Fruit fly (Drosophila melanogaster) whole organism, embryonic: ENCODE data around the gene CG5665.

ENCODE experiments used
- Blimp-1 ChIP-seq: fragments of 200-800 bp; sonication (Bioruptor generic); optimal IDR thresholded peaks from 3 replicates; lab custom pipeline; 2018; ENCODE audit warnings: missing biosample characterization, missing genetic modification characterization, mild to moderate bottlenecking, moderate library complexity, missing genetic modification reagents
- Bteb2 ChIP-seq: fragments of 200-800 bp; sonication (Bioruptor generic); optimal IDR thresholded peaks from 2 replicates; lab custom pipeline; 2016; ENCODE audit warnings: missing biosample characterization, missing genetic modification characterization
- CG10959 ChIP-seq: fragments of 200-800 bp; sonication (Bioruptor generic); IDR thresholded peaks from 2 replicates; pipeline ENCODE4 v1.3.6; 2022; ENCODE audit warnings: missing biosample characterization, missing genetic modification characterization
- CG11456 ChIP-seq: fragments of 200-800 bp; sonication (Bioruptor generic); IDR thresholded peaks from 3 replicates; pipeline ENCODE4 v1.3.6; 2022; ENCODE audit warnings: missing biosample characterization, missing genetic modification characterization
- CG11560 ChIP-seq: fragments of 200-800 bp; sonication (Bioruptor generic); IDR thresholded peaks from 3 replicates; pipeline ENCODE4 v1.3.6; 2022; ENCODE audit warnings: missing biosample characterization, missing genetic modification characterization
- CG11695 ChIP-seq: fragments of 200-800 bp; sonication (Bioruptor generic); IDR thresholded peaks from 3 replicates; pipeline ENCODE4 v1.3.6; 2022; ENCODE audit warnings: missing biosample characterization, missing genetic modification characterization
- CG13624 ChIP-seq: fragments of 200-800 bp; sonication (Bioruptor generic); optimal IDR thresholded peaks from 2 replicates; lab custom pipeline; 2016; ENCODE audit warnings: missing biosample characterization, missing genetic modification characterization
- CG13775 ChIP-seq: fragments of 200-800 bp; sonication (Bioruptor generic); optimal IDR thresholded peaks from 3 replicates; lab custom pipeline; 2017; ENCODE audit warnings: missing biosample characterization, mild to moderate bottlenecking, missing genetic modification characterization
- CG15269 ChIP-seq: fragments of 200-800 bp; sonication (Bioruptor generic); optimal IDR thresholded peaks from 2 replicates; lab custom pipeline; 2018; ENCODE audit warnings: missing biosample characterization, mild to moderate bottlenecking, missing genetic modification characterization, moderate library complexity
- CG18262 ChIP-seq: fragments of 200-800 bp; optimal IDR thresholded peaks from 3 replicates; lab custom pipeline; 2019; ENCODE audit warnings: missing biosample characterization, mild to moderate bottlenecking, missing genetic modification characterization, moderate library complexity
- CG2120 ChIP-seq: fragments of 200-800 bp; sonication (Bioruptor generic); optimal IDR thresholded peaks from 3 replicates; lab custom pipeline; 2016; ENCODE audit warnings: missing biosample characterization, missing genetic modification characterization
- CG31365 ChIP-seq: fragments of 200-800 bp; sonication (Bioruptor generic); optimal IDR thresholded peaks from 2 replicates; lab custom pipeline; 2018; ENCODE audit warnings: missing biosample characterization, mild to moderate bottlenecking, missing genetic modification characterization
- CG4360 ChIP-seq: fragments of 200-800 bp; sonication (Bioruptor generic); IDR thresholded peaks from 2 replicates; pipeline ENCODE4 v1.3.6; 2022; ENCODE audit warnings: missing biosample characterization, missing genetic modification characterization
- CG43689 ChIP-seq: fragments of 200-800 bp; sonication (Bioruptor generic); IDR thresholded peaks from 2 replicates; pipeline ENCODE4 v1.3.6; 2022; ENCODE audit warnings: missing biosample characterization, missing genetic modification characterization
- CG4617 ChIP-seq: fragments of 200-800 bp; sonication (Bioruptor generic); optimal IDR thresholded peaks from 3 replicates; lab custom pipeline; 2016; ENCODE audit warnings: missing biosample characterization, missing genetic modification characterization, borderline replicate concordance
- CG5245 ChIP-seq: fragments of 200-800 bp; sonication (Bioruptor generic); optimal IDR thresholded peaks from 3 replicates; lab custom pipeline; 2016; ENCODE audit warnings: missing biosample characterization, missing genetic modification characterization
- CG6689 ChIP-seq: fragments of 200-800 bp; sonication (Bioruptor generic); IDR thresholded peaks from 2 replicates; pipeline ENCODE4 v1.3.6; 2022; ENCODE audit warnings: missing biosample characterization, missing genetic modification characterization
- CG6765 ChIP-seq: fragments of 200-800 bp; sonication (Bioruptor generic); optimal IDR thresholded peaks from 3 replicates; lab custom pipeline; 2017; ENCODE audit warnings: missing biosample characterization, mild to moderate bottlenecking, missing genetic modification characterization
- CG7357 ChIP-seq: fragments of 200-800 bp; sonication (Bioruptor generic); IDR thresholded peaks from 3 replicates; pipeline ENCODE4 v1.3.6; 2022; ENCODE audit warnings: missing biosample characterization, missing genetic modification characterization
- CG8089 ChIP-seq: fragments of 200-800 bp; sonication (Bioruptor generic); optimal IDR thresholded peaks from 3 replicates; lab custom pipeline; 2016; ENCODE audit warnings: missing biosample characterization, missing genetic modification characterization
- CG8359 ChIP-seq: fragments of 200-800 bp; sonication (Bioruptor generic); optimal IDR thresholded peaks from 2 replicates; lab custom pipeline; 2017; ENCODE audit warnings: missing biosample characterization, mild to moderate bottlenecking, missing genetic modification characterization, borderline replicate concordance
- CG8388 ChIP-seq: fragments of 200-800 bp; sonication (Bioruptor generic); optimal IDR thresholded peaks from 2 replicates; lab custom pipeline; 2019; ENCODE audit warnings: missing biosample characterization, mild to moderate bottlenecking, missing genetic modification characterization, moderate library complexity
- CG8924 ChIP-seq: fragments of 200-800 bp; optimal IDR thresholded peaks from 3 replicates; lab custom pipeline; 2019; ENCODE audit warnings: missing biosample characterization, mild to moderate bottlenecking, missing genetic modification characterization, moderate library complexity
- CG9797 ChIP-seq: fragments of 200-800 bp; sonication (Bioruptor generic); optimal IDR thresholded peaks from 3 replicates; lab custom pipeline; 2018; ENCODE audit warnings: missing biosample characterization, mild to moderate bottlenecking, missing genetic modification characterization
- ERR ChIP-seq: fragments of 200-800 bp; sonication (Bioruptor generic); optimal IDR thresholded peaks from 2 replicates; lab custom pipeline; 2016; ENCODE audit warnings: missing biosample characterization, missing genetic modification characterization
- H2.0 ChIP-seq: fragments of 200-800 bp; sonication (Bioruptor generic); IDR thresholded peaks from 2 replicates; pipeline ENCODE4 v1.3.6; 2022; ENCODE audit warnings: missing biosample characterization, missing genetic modification characterization
- HLH3B ChIP-seq: fragments of 200-800 bp; sonication (Bioruptor generic); IDR thresholded peaks from 2 replicates; pipeline ENCODE4 v1.3.6; 2022; ENCODE audit warnings: missing biosample characterization, missing genetic modification characterization
- HmgD ChIP-seq: fragments of 200-800 bp; sonication (Bioruptor generic); optimal IDR thresholded peaks from 3 replicates; lab custom pipeline; 2016; ENCODE audit warnings: missing biosample characterization, missing genetic modification characterization
- Nf-YA ChIP-seq: fragments of 200-800 bp; sonication (Bioruptor generic); IDR thresholded peaks from 2 replicates; pipeline ENCODE4 v1.3.6; 2022; ENCODE audit warnings: missing biosample characterization, missing genetic modification characterization
- Poxn ChIP-seq: fragments of 200-800 bp; sonication (Bioruptor generic); IDR thresholded peaks from 2 replicates; pipeline ENCODE4 v1.3.6; 2022; ENCODE audit warnings: missing biosample characterization, missing genetic modification characterization
- Rx ChIP-seq: fragments of 200-800 bp; sonication (Bioruptor generic); IDR thresholded peaks from 2 replicates; pipeline ENCODE4 v1.3.6; 2022; ENCODE audit warnings: missing biosample characterization, missing genetic modification characterization
- Sin3A ChIP-seq: fragments of >200 bp; optimal IDR thresholded peaks from 2 replicates; lab custom pipeline; 2018
- Six4 ChIP-seq: fragments of 200-800 bp; sonication (Bioruptor generic); optimal IDR thresholded peaks from 2 replicates; lab custom pipeline; 2016; ENCODE audit warnings: missing biosample characterization, missing genetic modification characterization
- Sox102F ChIP-seq: fragments of 200-800 bp; sonication (Bioruptor generic); optimal IDR thresholded peaks from 2 replicates; lab custom pipeline; 2018; ENCODE audit warnings: missing biosample characterization, mild to moderate bottlenecking, missing genetic modification characterization, moderate library complexity
- TFAM ChIP-seq: fragments of 200-800 bp; sonication (Bioruptor generic); optimal IDR thresholded peaks from 2 replicates; lab custom pipeline; 2017; ENCODE audit warnings: missing biosample characterization, missing genetic modification characterization, inconsistent platforms
- abd-A ChIP-seq: fragments of 200-800 bp; sonication (Bioruptor generic); optimal IDR thresholded peaks from 3 replicates; lab custom pipeline; 2019; ENCODE audit warnings: missing biosample characterization, mild to moderate bottlenecking, missing genetic modification characterization, moderate library complexity
- bbx ChIP-seq: fragments of 200-800 bp; sonication (Bioruptor generic); IDR thresholded peaks from 2 replicates; pipeline ENCODE4 v1.3.6; 2022; ENCODE audit warnings: missing biosample characterization, missing genetic modification characterization; ENCODE audit not compliant: partially characterized antibody
- bcd ChIP-seq: fragments of 200-800 bp; sonication (Bioruptor generic); optimal IDR thresholded peaks from 2 replicates; lab custom pipeline; 2017; ENCODE audit warnings: missing biosample characterization, mild to moderate bottlenecking, missing genetic modification characterization
- chif ChIP-seq, 2 experiments: fragments of 200-800 bp; sonication (Bioruptor generic); optimal IDR thresholded peaks; 3 replicates each; lab custom pipeline; 2016; ENCODE audit warnings: missing biosample characterization in 2 of 2, missing genetic modification characterization in 2 of 2
- dati ChIP-seq: fragments of 200-800 bp; sonication (Bioruptor generic); IDR thresholded peaks from 2 replicates; pipeline ENCODE4 v1.3.6; 2022; ENCODE audit warnings: missing biosample characterization, missing genetic modification characterization
- esg ChIP-seq: fragments of 200-800 bp; sonication (Bioruptor generic); conservative IDR thresholded peaks from 2 replicates; pipeline ENCODE4 v1.3.6; 2022; ENCODE audit warnings: missing biosample characterization, missing genetic modification characterization
- gsb-n ChIP-seq: fragments of 200-800 bp; sonication (Bioruptor generic); optimal IDR thresholded peaks from 3 replicates; lab custom pipeline; 2018; ENCODE audit warnings: missing biosample characterization, mild to moderate bottlenecking, missing genetic modification characterization
- h ChIP-seq: fragments of >200 bp; optimal IDR thresholded peaks from 2 replicates; lab custom pipeline; 2017
- kay ChIP-seq: fragments of 200-800 bp; sonication (Bioruptor generic); optimal IDR thresholded peaks from 2 replicates; lab custom pipeline; 2016; ENCODE audit warnings: missing biosample characterization, missing genetic modification characterization
- lbe ChIP-seq: fragments of 200-800 bp; sonication (Bioruptor generic); optimal IDR thresholded peaks from 2 replicates; lab custom pipeline; 2016; ENCODE audit warnings: missing biosample characterization, mild to moderate bottlenecking, missing genetic modification characterization
- lmd ChIP-seq: fragments of 200-800 bp; sonication (Bioruptor generic); IDR thresholded peaks from 2 replicates; pipeline ENCODE4 v1.3.6; 2022; ENCODE audit warnings: missing biosample characterization, missing genetic modification characterization
- peb ChIP-seq: fragments of 200-800 bp; sonication (Bioruptor generic); IDR thresholded peaks from 2 replicates; pipeline ENCODE4 v1.3.6; 2022; ENCODE audit warnings: missing biosample characterization, missing genetic modification characterization
- slou ChIP-seq: fragments of 200-800 bp; sonication (Bioruptor generic); optimal IDR thresholded peaks from 3 replicates; lab custom pipeline; 2016; ENCODE audit warnings: missing biosample characterization, missing genetic modification characterization
- tio ChIP-seq: fragments of 200-800 bp; sonication (Bioruptor generic); optimal IDR thresholded peaks from 2 replicates; lab custom pipeline; 2017; ENCODE audit warnings: missing biosample characterization, missing genetic modification characterization, inconsistent platforms
- twi ChIP-seq: fragments of 200-800 bp; optimal IDR thresholded peaks from 2 replicates; lab custom pipeline; 2019; ENCODE audit warnings: missing biosample characterization, mild to moderate bottlenecking, missing genetic modification characterization, moderate library complexity
- wdn ChIP-seq: fragments of 200-800 bp; sonication (Bioruptor generic); IDR thresholded peaks from 2 replicates; pipeline ENCODE4 v1.3.6; 2022; ENCODE audit warnings: missing biosample characterization, missing genetic modification characterization

CG5665 gene

dm6 chr3L:20375878-20376563, 17.7 kb downstream of the CG5665 start, which contains the start of the genes Ide and RhoBTB (continued):
- TF ChIP-seq CG31365 (tag; lab: Kevin White, UChicago): peak; percentile 3
- peak; percentile 67 for TF ChIP-seq CG6689 (GFP tag; lab: Robert Waterston, UW)
- no peak for TF ChIP-seq CG18262
- peak; percentile 84 for TF ChIP-seq CG13775 (GFP tag; lab: Kevin White, UChicago)
- peak; percentile 81 for TF ChIP-seq twi (tag; lab: Kevin White, UChicago)
- TF ChIP-seq slou (GFP tag; lab: Kevin White, UChicago): peak; percentile 70
- no peak for TF ChIP-seq Blimp-1 (GFP tag; lab: Kevin White, UChicago)
- 0 out of 2 replicates have a peak, but pooled peaks have one; percentile 41 for TF ChIP-seq H2.0 (GFP tag; lab: Robert Waterston, UW)
- TF ChIP-seq chif (GFP tag; optimal IDR thresholded peaks at IDR 0.05; lab: Kevin White, UChicago): peak; percentile 77 to 79
- TF ChIP-seq CG10959: no peak
- peak; percentile 72 for TF ChIP-seq HmgD
- TF ChIP-seq CG11695 (GFP tag; lab: Robert Waterston, UW): no peak
- no peak for TF ChIP-seq tio (GFP tag; lab: Kevin White, UChicago)
- no peak for TF ChIP-seq bbx (GFP tag; lab: Robert Waterston, UW)
- no peak for TF ChIP-seq CG43689 (GFP tag; lab: Robert Waterston, UW)
- no peak for TF ChIP-seq peb
- TF ChIP-seq dati: no peak
- TF ChIP-seq bcd (GFP tag; lab: Kevin White, UChicago): peak; percentile 82
- peak; percentile 76 for TF ChIP-seq CG8924 (tag; lab: Kevin White, UChicago)
- peak; percentile 54 for TF ChIP-seq CG4617 (GFP tag; lab: Kevin White, UChicago)
- peak; percentile 77 for TF ChIP-seq CG8089 (GFP tag; lab: Kevin White, UChicago)
- TF ChIP-seq CG4360: no peak
- TF ChIP-seq CG8388 (GFP tag; lab: Kevin White, UChicago): peak; percentile 53
- no peak for TF ChIP-seq TFAM (GFP tag; lab: Kevin White, UChicago)
- peak; percentile 85 for TF ChIP-seq lmd
- TF ChIP-seq gsb-n (tag; lab: Kevin White, UChicago): no peak
- TF ChIP-seq CG11560: peak; percentile 76
- peak; percentile 31 for TF ChIP-seq CG8359 (GFP tag; lab: Kevin White, UChicago)
- TF ChIP-seq CG2120 (GFP tag; lab: Kevin White, UChicago): peak; percentile 96
- no peak for TF ChIP-seq h (lab: Kevin White, UChicago)
- TF ChIP-seq Nf-YA (GFP tag; lab: Robert Waterston, UW): no peak
- TF ChIP-seq CG6765 (GFP tag; lab: Kevin White, UChicago): no peak
- peak; percentile 60 for TF ChIP-seq Six4 (GFP tag; lab: Kevin White, UChicago)
- TF ChIP-seq Sox102F (GFP tag; lab: Kevin White, UChicago): peak; percentile 73
- TF ChIP-seq kay (GFP tag; lab: Kevin White, UChicago): peak; percentile 73
- TF ChIP-seq CG7357 (GFP tag; lab: Robert Waterston, UW): no peak; the same call in none of the 3 replicates
- TF ChIP-seq Bteb2 (GFP tag; lab: Kevin White, UChicago): peak; percentile 76
- peak; percentile 83 for TF ChIP-seq CG15269 (tag; lab: Kevin White, UChicago)
- 0 out of 2 replicates have a peak, but pooled peaks have one; percentile 41 for TF ChIP-seq Rx (GFP tag; lab: Robert Waterston, UW)
- TF ChIP-seq ERR (GFP tag; lab: Kevin White, UChicago): peak; percentile 64
- peak; percentile 10; the same call in 1 of the 2 replicates for TF ChIP-seq Poxn
- peak; percentile 96 for TF ChIP-seq Sin3A (lab: Kevin White, UChicago)
- peak; percentile 46; the same call in 1 of the 2 replicates for TF ChIP-seq HLH3B (GFP tag; lab: Robert Waterston, UW)
- TF ChIP-seq CG11456 (GFP tag; lab: Robert Waterston, UW): peak; percentile 82
- TF ChIP-seq wdn (GFP tag; lab: Robert Waterston, UW): peak; percentile 48; the same call in 1 of the 2 replicates
- peak; percentile 22 for TF ChIP-seq CG9797 (GFP tag; lab: Kevin White, UChicago)
- peak; percentile 77 for TF ChIP-seq esg (GFP tag; lab: Robert Waterston, UW)
- peak; percentile 52 for TF ChIP-seq CG5245 (GFP tag; lab: Kevin White, UChicago)
- TF ChIP-seq abd-A (tag; lab: Kevin White, UChicago): no peak
- peak; percentile 37 for TF ChIP-seq lbe (GFP tag; lab: Kevin White, UChicago)
- peak; percentile 90 for TF ChIP-seq CG13624 (GFP tag; lab: Kevin White, UChicago)
